Fruit fly (Drosophila melanogaster): ENCODE data around the gene CG7079.

CG7079 gene

DNA sequence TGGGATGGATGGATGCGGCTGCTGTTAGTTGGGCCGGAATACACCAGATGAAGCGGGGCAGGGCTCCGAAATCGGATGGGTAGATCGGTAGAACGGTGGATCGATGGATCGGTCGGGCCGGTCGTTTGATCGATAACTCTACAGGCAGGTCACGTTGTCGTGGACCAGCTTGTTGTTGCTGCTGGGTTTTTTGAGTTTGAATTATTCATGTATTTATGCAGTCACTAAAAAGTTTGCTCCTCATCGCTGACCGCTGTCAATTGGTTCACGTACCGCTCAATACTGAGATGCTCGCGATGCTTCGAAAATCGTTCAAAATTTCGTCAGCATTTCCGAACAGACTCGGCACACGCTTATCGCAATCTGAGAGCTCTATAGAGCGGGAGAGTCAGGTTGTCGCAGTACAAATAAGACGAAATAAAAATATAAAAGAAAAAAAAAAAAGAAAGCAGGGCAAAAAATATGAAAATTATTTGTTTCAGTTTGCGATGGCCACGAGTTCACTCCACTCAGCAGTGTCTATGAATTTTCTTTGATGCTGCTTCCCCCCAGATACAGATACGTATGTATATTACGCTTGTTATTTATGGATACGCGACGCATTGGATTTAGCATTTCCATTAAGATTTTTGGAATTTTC, 24.6 kb downstream of the CG7079 start, which contains the start of gene peg:
Gene peg (minus strand): TSS at position 262 of the 640 bp plus-strand sequence.
- no peak for TF ChIP-seq psq (optimal IDR thresholded peaks at IDR 0.05)
- no peak for TF ChIP-seq CG8478 (optimal IDR thresholded peaks at IDR 0.05)

DNA sequence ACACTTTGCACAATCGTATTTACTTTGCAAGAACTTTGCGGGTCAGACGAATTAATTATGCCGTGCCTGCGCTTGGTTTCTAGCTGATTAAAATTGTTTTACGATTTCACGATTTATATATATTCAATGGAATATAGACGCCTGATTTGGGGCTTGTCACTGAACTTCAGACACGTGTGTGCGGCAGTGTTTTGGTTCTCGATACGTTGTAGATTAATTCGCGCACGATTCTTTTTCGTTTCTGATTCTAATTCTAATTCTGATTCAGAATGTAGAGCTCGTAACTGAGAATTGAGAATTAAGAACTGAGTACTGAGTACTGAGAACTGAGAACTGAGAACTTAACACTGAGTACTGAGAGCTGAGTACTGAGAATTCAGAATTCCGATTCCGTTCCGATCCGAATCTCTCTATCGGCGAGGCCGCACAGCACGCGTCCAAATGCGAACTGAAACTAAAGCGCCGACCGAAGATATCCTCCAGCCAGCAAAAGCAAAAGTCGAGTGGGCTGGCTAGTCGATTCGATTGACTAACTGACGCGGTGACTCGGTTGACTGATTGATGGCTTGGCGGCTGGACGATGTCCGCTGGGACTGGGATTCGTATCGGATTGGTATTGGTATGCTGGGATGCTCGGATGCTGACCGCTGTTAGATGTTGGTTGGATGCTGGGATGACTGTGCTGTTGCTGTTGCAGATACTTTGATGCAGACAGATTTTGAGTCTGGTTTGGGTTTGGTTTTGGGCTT, 25.7 kb downstream of the CG7079 start:
- TF ChIP-seq CG8478 (optimal IDR thresholded peaks at IDR 0.05) (no peak), Dll (optimal IDR thresholded peaks at IDR 0.05) (no peak), psq (optimal IDR thresholded peaks at IDR 0.05) (no peak), pan (optimal IDR thresholded peaks at IDR 0.05) (no peak), EcR (GFP tag; optimal IDR thresholded peaks at IDR 0.05) (no peak), usp (GFP tag; optimal IDR thresholded peaks at IDR 0.05) (no peak)

DNA sequence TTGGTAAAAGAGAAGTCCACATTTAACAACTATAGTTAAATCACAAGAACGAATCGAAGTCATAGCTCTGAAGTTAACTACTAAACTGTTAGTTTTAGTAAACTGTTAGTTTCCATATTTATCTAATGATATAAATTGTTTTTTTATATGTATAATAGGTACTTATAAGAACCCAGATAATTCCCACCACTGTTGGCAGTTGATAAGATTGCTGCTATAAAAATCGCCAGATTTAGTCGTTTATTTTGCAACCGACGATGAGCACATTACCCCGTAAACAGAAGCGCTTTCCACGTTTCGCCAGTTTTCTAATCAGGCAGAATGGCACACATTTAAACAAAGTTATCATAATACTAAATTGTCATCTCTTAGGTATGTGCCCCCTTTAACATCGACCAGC, 29.6 kb downstream of the CG7079 start:
- TF ChIP-seq Dll (optimal IDR thresholded peaks at IDR 0.05) (no peak), psq (optimal IDR thresholded peaks at IDR 0.05) (no peak), EcR (GFP tag; optimal IDR thresholded peaks at IDR 0.05) (no peak), CG8478 (optimal IDR thresholded peaks at IDR 0.05) (no peak)

dm6 chr3R:21017464-21018080, 31.1 kb downstream of the CG7079 start, which contains the start of gene Rlip:
Gene Rlip (plus strand): TSS chr3R:21017684.
- TF ChIP-seq Dll (optimal IDR thresholded peaks at IDR 0.05), result no peak

- TF ChIP-seq EcR (GFP tag; optimal IDR thresholded peaks at IDR 0.05), result no peak
- TF ChIP-seq psq (optimal IDR thresholded peaks at IDR 0.05), result no peak
- no peak for TF ChIP-seq pan (optimal IDR thresholded peaks at IDR 0.05)
- no peak for TF ChIP-seq Dll (optimal IDR thresholded peaks at IDR 0.05)
- TF ChIP-seq usp (GFP tag; optimal IDR thresholded peaks at IDR 0.05), result no peak
- TF ChIP-seq CG8478 (optimal IDR thresholded peaks at IDR 0.05), result no peak
Observed at dm6 chr3R:21015636-21016035, 33.0 kb downstream of the CG7079 start, which contains the start of gene CG5697. Gene CG5697 (plus strand): TSS chr3R:21015949.

dm6 chr3R:21013780-21014179, 34.8 kb downstream of the CG7079 start:
- TF ChIP-seq EcR (GFP tag; optimal IDR thresholded peaks at IDR 0.05) (no peak), pan (optimal IDR thresholded peaks at IDR 0.05) (no peak), CG8478 (optimal IDR thresholded peaks at IDR 0.05) (no peak), usp (GFP tag; optimal IDR thresholded peaks at IDR 0.05) (no peak), psq (optimal IDR thresholded peaks at IDR 0.05) (no peak), Dll (optimal IDR thresholded peaks at IDR 0.05) (no peak)

DNA sequence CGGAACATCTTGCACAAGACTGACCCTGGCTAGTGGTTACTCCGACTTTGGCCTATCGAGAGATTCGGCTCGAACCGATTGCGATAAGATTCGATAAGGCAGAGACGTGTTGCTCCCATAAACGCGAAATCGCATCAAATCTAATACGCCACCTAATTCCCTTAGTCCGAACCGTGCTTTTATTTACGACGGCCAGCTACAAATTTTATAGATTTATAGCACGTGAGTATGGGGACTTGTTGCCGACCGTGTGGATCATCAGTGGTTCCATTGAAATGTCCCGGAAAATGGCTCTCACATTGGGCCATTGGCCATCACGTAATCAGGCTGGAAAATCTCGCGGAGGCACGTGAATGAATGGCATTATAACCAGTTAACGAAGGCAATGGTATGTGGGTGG, 41.7 kb downstream of the CG7079 start, which contains the start of gene Alp5:
Gene Alp5 (minus strand): TSS at position 24 of the 400 bp plus-strand sequence.
- TF ChIP-seq EcR (GFP tag; optimal IDR thresholded peaks at IDR 0.05) (no peak), psq (optimal IDR thresholded peaks at IDR 0.05) (no peak), usp (GFP tag; optimal IDR thresholded peaks at IDR 0.05) (no peak), Dll (optimal IDR thresholded peaks at IDR 0.05) (no peak), CG8478 (optimal IDR thresholded peaks at IDR 0.05) (no peak), pan (optimal IDR thresholded peaks at IDR 0.05) (no peak)

DNA sequence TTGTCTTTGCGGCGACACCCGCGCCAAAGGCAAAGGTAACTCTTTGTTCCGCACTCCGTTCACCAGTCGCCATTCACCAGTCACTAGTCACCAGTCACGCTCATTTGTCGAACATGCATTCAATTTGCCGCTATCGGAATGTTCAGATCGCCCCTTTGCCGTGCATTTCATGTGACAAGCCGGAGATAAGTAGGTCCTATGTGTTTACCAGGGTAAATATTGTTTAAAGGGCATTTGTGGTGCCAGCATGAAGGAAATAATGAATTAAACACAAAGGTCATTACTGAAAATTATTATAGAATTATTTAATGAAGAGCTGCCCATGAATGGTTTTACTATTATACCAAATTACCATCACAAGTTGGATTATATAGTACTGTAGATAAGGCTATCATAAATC, 47.5 kb downstream of the CG7079 start:
- TF ChIP-seq EcR (GFP tag; optimal IDR thresholded peaks at IDR 0.05) (no peak), CG8478 (optimal IDR thresholded peaks at IDR 0.05) (no peak), psq (optimal IDR thresholded peaks at IDR 0.05) (no peak), usp (GFP tag; optimal IDR thresholded peaks at IDR 0.05) (no peak), pan (optimal IDR thresholded peaks at IDR 0.05) (no peak), Dll (optimal IDR thresholded peaks at IDR 0.05) (no peak)

DNA sequence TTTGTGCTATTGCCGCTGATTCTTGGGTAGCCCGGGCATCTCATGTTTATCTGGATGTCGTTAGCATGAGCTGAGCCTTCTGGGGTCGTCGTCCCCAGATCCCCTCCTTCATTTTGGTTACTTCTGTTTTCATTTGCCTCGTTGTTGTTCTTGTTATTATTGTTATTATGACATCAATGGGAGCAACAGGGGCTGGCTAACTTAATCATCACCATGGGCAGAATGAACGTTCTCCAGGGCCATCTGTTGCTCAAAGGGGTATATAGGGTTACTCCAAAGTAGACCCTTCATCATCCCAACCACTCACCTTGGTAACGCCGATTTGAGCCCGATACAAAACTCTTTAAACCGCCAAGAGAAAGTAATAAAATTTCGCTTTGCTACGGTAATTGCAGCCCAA, 50.3 kb downstream of the CG7079 start:
- no peak for TF ChIP-seq psq (optimal IDR thresholded peaks at IDR 0.05)

Data from whole organism.